Worm (Caenorhabditis elegans) whole organism, L4 larva: ENCODE data around the gene F19H8.2.

Experiments used
- F26F4.8 ChIP-seq: fragments of 200-800 bp; sonication (Bioruptor generic); conservative IDR thresholded peaks from 2 replicates; pipeline ENCODE4 v1.3.6; 2022; ENCODE audit warnings: missing genetic modification characterization, missing compliant biosample characterization
- F49E8.2 ChIP-seq: sonication (generic microtip); optimal IDR thresholded peaks from 2 replicates; lab custom pipeline; 2016; ENCODE audit warnings: missing compliant biosample characterization, mild to moderate bottlenecking, missing genetic modification characterization, borderline replicate concordance
- ama-1 ChIP-seq: fragments of 150-350 bp; optimal IDR thresholded peaks from 2 replicates; lab custom pipeline; 2014; ENCODE audit warnings: inconsistent platforms, mixed read lengths
- ceh-82 ChIP-seq: sonication (generic microtip); optimal IDR thresholded peaks from 2 replicates; lab custom pipeline; 2017; ENCODE audit warnings: missing biosample characterization, missing genetic modification characterization
- daf-12 ChIP-seq: fragments of 150-350 bp; optimal IDR thresholded peaks from 2 replicates; lab custom pipeline; 2014; ENCODE audit warnings: missing biosample characterization, missing genetic modification reagents, missing genetic modification characterization
- duxl-1 ChIP-seq: sonication (generic microtip); optimal IDR thresholded peaks from 2 replicates; lab custom pipeline; 2016; ENCODE audit warnings: mild to moderate bottlenecking, missing genetic modification characterization, moderate library complexity, missing compliant biosample characterization; ENCODE audit not compliant: poor library complexity
- lin-1 ChIP-seq: fragments of 200-800 bp; sonication (Bioruptor generic); IDR thresholded peaks from 2 replicates; pipeline ENCODE4 v1.3.6; 2022; ENCODE audit warnings: missing genetic modification reagents, missing genetic modification characterization, missing compliant biosample characterization
- nhr-237 ChIP-seq: sonication (generic microtip); optimal IDR thresholded peaks from 2 replicates; lab custom pipeline; 2017; ENCODE audit warnings: missing biosample characterization, missing genetic modification characterization
- nhr-42 ChIP-seq: fragments of 200-800 bp; sonication (Bioruptor generic); IDR thresholded peaks from 2 replicates; pipeline ENCODE4 v1.3.6; 2022; ENCODE audit warnings: missing genetic modification characterization, missing compliant biosample characterization
- snpc-4 ChIP-seq: fragments of 150-350 bp; optimal IDR thresholded peaks from 2 replicates; lab custom pipeline; 2014; ENCODE audit warnings: missing biosample characterization, missing genetic modification characterization
- unc-39 ChIP-seq: sonication (generic microtip); optimal IDR thresholded peaks from 2 replicates; lab custom pipeline; 2017; ENCODE audit warnings: missing biosample characterization, missing genetic modification characterization

DNA sequence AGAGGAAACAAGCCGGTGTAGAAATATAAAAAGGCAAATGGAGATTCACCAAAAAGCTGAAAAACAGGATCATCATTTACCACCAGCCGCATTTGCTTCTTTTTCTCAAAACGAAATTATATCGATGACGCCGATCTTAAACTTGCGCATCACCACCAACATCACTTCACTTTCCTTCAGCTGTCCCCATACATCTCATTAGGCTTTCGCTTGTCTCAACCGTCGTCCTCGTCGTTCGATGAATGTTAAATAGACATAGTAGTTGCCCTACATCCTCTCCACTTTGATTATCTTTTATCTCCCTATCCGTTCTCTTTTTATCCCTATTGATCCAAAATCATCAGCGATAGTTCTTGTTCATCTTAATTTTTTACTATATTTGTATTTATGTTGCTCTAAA lies 21.2 kb upstream of the F19H8.2 start:
- TF ChIP-seq snpc-4 (no peak), lin-1 (no peak), nhr-42 (no peak), F49E8.2 (tag; lab: Kevin White, UChicago) (no peak), duxl-1 (tag; lab: Kevin White, UChicago) (no peak), F26F4.8 (GFP tag; lab: Robert Waterston, UW) (no peak), daf-12 (tag; lab: Kevin White, UChicago) (no peak), nhr-237 (tag; lab: Kevin White, UChicago) (no peak), ama-1 (lab: Kevin White, UChicago) (no peak), ceh-82 (tag; lab: Kevin White, UChicago) (no peak), unc-39 (tag; lab: Kevin White, UChicago) (no peak)
